Worm (Caenorhabditis elegans) whole organism, L4 larva: Measurements from ENCODE around the gene srxa-5.

Source experiments
- F10B5.3 ChIP-seq: sonication (generic microtip); optimal IDR thresholded peaks from 2 replicates; lab custom pipeline; 2016; ENCODE audit warnings: mild to moderate bottlenecking, missing genetic modification characterization, missing compliant biosample characterization
- F26F4.8 ChIP-seq: fragments of 200-800 bp; sonication (Bioruptor generic); conservative IDR thresholded peaks from 2 replicates; pipeline ENCODE4 v1.3.6; 2022; ENCODE audit warnings: missing genetic modification characterization, missing compliant biosample characterization
- F44E2.7 ChIP-seq: fragments of 200-800 bp; sonication (Bioruptor generic); IDR thresholded peaks from 2 replicates; pipeline ENCODE4 v2.1.2; 2022; ENCODE audit warnings: missing genetic modification characterization, missing compliant biosample characterization
- F49E8.2 ChIP-seq: sonication (generic microtip); optimal IDR thresholded peaks from 2 replicates; lab custom pipeline; 2016; ENCODE audit warnings: missing compliant biosample characterization, mild to moderate bottlenecking, missing genetic modification characterization, borderline replicate concordance
- R02D3.7 ChIP-seq: fragments of 150-350 bp; sonication (generic microtip); optimal IDR thresholded peaks from 3 replicates; lab custom pipeline; 2014; ENCODE audit warnings: missing biosample characterization, missing genetic modification characterization
- T20F7.1 ChIP-seq: fragments of 200-800 bp; sonication (Bioruptor generic); optimal IDR thresholded peaks from 2 replicates; lab custom pipeline; 2018; ENCODE audit warnings: mild to moderate bottlenecking, missing genetic modification characterization, missing compliant biosample characterization
- T26A8.4 ChIP-seq: fragments of 200-800 bp; sonication (Bioruptor generic); IDR thresholded peaks from 2 replicates; pipeline ENCODE4 v1.3.6; 2022; ENCODE audit warnings: missing genetic modification characterization, missing compliant biosample characterization
- Y75B8A.6 ChIP-seq: fragments of 200-800 bp; sonication (Bioruptor generic); IDR thresholded peaks from 2 replicates; pipeline ENCODE4 v1.3.6; 2022; ENCODE audit warnings: missing genetic modification reagents, missing genetic modification characterization, missing compliant biosample characterization
- ZK337.2 ChIP-seq: fragments of 200-800 bp; sonication (Bioruptor generic); IDR thresholded peaks from 2 replicates; pipeline ENCODE4 v1.3.6; 2022; ENCODE audit warnings: missing genetic modification reagents, missing genetic modification characterization, missing compliant biosample characterization
- ceh-28 ChIP-seq: fragments of 150-350 bp; optimal IDR thresholded peaks from 2 replicates; lab custom pipeline; 2014; ENCODE audit warnings: missing biosample characterization, missing genetic modification reagents, missing genetic modification characterization
- ceh-32 ChIP-seq: sonication (generic microtip); optimal IDR thresholded peaks from 2 replicates; lab custom pipeline; 2016; ENCODE audit warnings: mild to moderate bottlenecking, missing genetic modification characterization, missing compliant biosample characterization; ENCODE audit not compliant: poor library complexity
- ceh-62 ChIP-seq: sonication (generic microtip); optimal IDR thresholded peaks from 2 replicates; lab custom pipeline; 2017; ENCODE audit warnings: missing biosample characterization, missing genetic modification characterization
- ctbp-1 ChIP-seq: fragments of 200-800 bp; sonication (Bioruptor generic); IDR thresholded peaks from 2 replicates; pipeline ENCODE4 v1.3.6; 2022; ENCODE audit warnings: missing genetic modification reagents, missing genetic modification characterization, missing compliant biosample characterization
- daf-12 ChIP-seq: fragments of 150-350 bp; optimal IDR thresholded peaks from 2 replicates; lab custom pipeline; 2014; ENCODE audit warnings: missing biosample characterization, missing genetic modification reagents, missing genetic modification characterization
- gei-8 ChIP-seq: fragments of 200-800 bp; sonication (Bioruptor generic); optimal IDR thresholded peaks from 2 replicates; lab custom pipeline; 2018; ENCODE audit warnings: mild to moderate bottlenecking, missing genetic modification characterization, missing compliant biosample characterization
- hif-1 ChIP-seq, 2 experiments: sonication (generic microtip); optimal IDR thresholded peaks; 2 replicates each; lab custom pipeline; 2016 to 2017; ENCODE audit warnings: missing compliant biosample characterization in 2 of 2, missing genetic modification characterization in 2 of 2, missing genetic modification reagents in 2 of 2, missing genotype in 2 of 2, mild to moderate bottlenecking in 1 of 2
- hlh-30 ChIP-seq: sonication (generic microtip); optimal IDR thresholded peaks from 2 replicates; lab custom pipeline; 2017; ENCODE audit warnings: antibody characterized with exemption, mild to moderate bottlenecking, missing genetic modification characterization, missing compliant biosample characterization; ENCODE audit not compliant: insufficient read depth
- lim-7 ChIP-seq: fragments of 200-800 bp; sonication (Bioruptor generic); IDR thresholded peaks from 2 replicates; pipeline ENCODE4 v1.3.6; 2022; ENCODE audit warnings: missing genetic modification characterization, missing compliant biosample characterization
- lin-1 ChIP-seq: fragments of 200-800 bp; sonication (Bioruptor generic); IDR thresholded peaks from 2 replicates; pipeline ENCODE4 v1.3.6; 2022; ENCODE audit warnings: missing genetic modification reagents, missing genetic modification characterization, missing compliant biosample characterization
- lin-29 ChIP-seq: fragments of 200-800 bp; sonication (Bioruptor generic); IDR thresholded peaks from 2 replicates; pipeline ENCODE4 v1.3.6; 2022; ENCODE audit warnings: missing genetic modification reagents, missing genetic modification characterization, missing compliant biosample characterization
- madf-9 ChIP-seq: fragments of 200-800 bp; sonication (Bioruptor generic); conservative IDR thresholded peaks from 2 replicates; pipeline ENCODE4 v1.3.6; 2022; ENCODE audit warnings: missing genetic modification reagents, missing genetic modification characterization, missing compliant biosample characterization
- mxl-2 ChIP-seq: fragments of 200-800 bp; sonication (Bioruptor generic); conservative IDR thresholded peaks from 2 replicates; pipeline ENCODE4 v1.3.6; 2022; ENCODE audit warnings: missing genetic modification reagents, missing genetic modification characterization, missing compliant biosample characterization
- mxl-3 ChIP-seq: fragments of 200-800 bp; sonication (Bioruptor generic); optimal IDR thresholded peaks from 2 replicates; lab custom pipeline; 2018; ENCODE audit warnings: mild to moderate bottlenecking, missing genetic modification characterization, missing compliant biosample characterization
- nhr-102 ChIP-seq: sonication (generic microtip); optimal IDR thresholded peaks from 2 replicates; lab custom pipeline; 2016; ENCODE audit warnings: mild to moderate bottlenecking, missing genetic modification characterization, moderate library complexity, missing compliant biosample characterization
- nhr-111 ChIP-seq: fragments of 200-800 bp; sonication (Bioruptor generic); optimal IDR thresholded peaks from 2 replicates; lab custom pipeline; 2018; ENCODE audit warnings: mild to moderate bottlenecking, missing genetic modification characterization, missing compliant biosample characterization
- nhr-48 ChIP-seq: sonication (generic microtip); optimal IDR thresholded peaks from 2 replicates; lab custom pipeline; 2016; ENCODE audit warnings: mild to moderate bottlenecking, missing genetic modification characterization, missing compliant biosample characterization
- nhr-76 ChIP-seq: fragments of 150-350 bp; optimal IDR thresholded peaks from 2 replicates; lab custom pipeline; 2014; ENCODE audit warnings: missing biosample characterization, missing genetic modification characterization
- php-3 ChIP-seq: fragments of 200-800 bp; sonication (Bioruptor generic); IDR thresholded peaks from 2 replicates; pipeline ENCODE4 v1.3.6; 2022; ENCODE audit warnings: missing genetic modification reagents, missing genetic modification characterization, missing compliant biosample characterization
- pqm-1 ChIP-seq: sonication (generic microtip); optimal IDR thresholded peaks from 2 replicates; lab custom pipeline; 2017; ENCODE audit warnings: missing biosample characterization, missing genetic modification characterization
- saeg-2 ChIP-seq: fragments of 200-800 bp; sonication (Bioruptor generic); IDR thresholded peaks from 2 replicates; pipeline ENCODE4 v1.3.6; 2022; ENCODE audit warnings: missing genetic modification reagents, missing genetic modification characterization, missing compliant biosample characterization
- set-16 ChIP-seq: fragments of 200-800 bp; sonication (Bioruptor generic); IDR thresholded peaks from 2 replicates; pipeline ENCODE4 v1.3.6; 2022; ENCODE audit warnings: missing genetic modification reagents, missing genetic modification characterization, missing compliant biosample characterization
- snpc-1.2 ChIP-seq: fragments of 200-800 bp; sonication (Bioruptor generic); IDR thresholded peaks from 2 replicates; pipeline ENCODE4 v1.3.6; 2022; ENCODE audit warnings: missing genetic modification reagents, missing genetic modification characterization, missing compliant biosample characterization
- zag-1 ChIP-seq: fragments of 150-350 bp; optimal IDR thresholded peaks from 2 replicates; lab custom pipeline; 2014; ENCODE audit warnings: missing biosample characterization, missing genetic modification characterization
- ztf-11 ChIP-seq: fragments of 150-350 bp; optimal IDR thresholded peaks from 2 replicates; lab custom pipeline; 2014; ENCODE audit warnings: missing biosample characterization, missing genetic modification characterization
- ztf-7 ChIP-seq: fragments of 150-350 bp; optimal IDR thresholded peaks from 2 replicates; lab custom pipeline; 2014; ENCODE audit warnings: missing biosample characterization, missing genetic modification characterization

The srxa-5 gene

DNA sequence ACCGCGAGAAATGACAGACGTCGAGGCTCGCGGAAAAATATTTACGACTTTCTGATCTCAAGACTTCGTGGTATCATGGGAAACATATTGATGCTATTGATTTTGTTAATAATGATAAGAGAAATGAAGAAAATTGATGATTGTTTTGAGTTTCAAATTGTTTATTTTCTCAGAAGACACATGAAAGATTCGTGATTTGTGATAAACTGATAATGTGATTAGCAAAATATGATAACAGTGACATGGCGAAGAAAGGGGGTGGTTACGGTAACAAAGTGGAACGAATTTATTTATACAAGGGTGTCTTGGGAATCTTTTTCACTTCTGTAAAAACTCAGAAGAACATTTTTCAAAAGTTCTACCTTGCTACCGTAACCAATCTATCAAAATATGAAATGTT is 23.4 kb upstream of the srxa-5 start (continued):
- peak; percentile 31 for TF ChIP-seq hlh-30
- TF ChIP-seq ceh-62 (tag; lab: Kevin White, UChicago) = no peak
- no peak for TF ChIP-seq nhr-48 (tag; lab: Kevin White, UChicago)
- TF ChIP-seq mxl-2 (GFP tag; lab: Robert Waterston, UW) = no peak

DNA sequence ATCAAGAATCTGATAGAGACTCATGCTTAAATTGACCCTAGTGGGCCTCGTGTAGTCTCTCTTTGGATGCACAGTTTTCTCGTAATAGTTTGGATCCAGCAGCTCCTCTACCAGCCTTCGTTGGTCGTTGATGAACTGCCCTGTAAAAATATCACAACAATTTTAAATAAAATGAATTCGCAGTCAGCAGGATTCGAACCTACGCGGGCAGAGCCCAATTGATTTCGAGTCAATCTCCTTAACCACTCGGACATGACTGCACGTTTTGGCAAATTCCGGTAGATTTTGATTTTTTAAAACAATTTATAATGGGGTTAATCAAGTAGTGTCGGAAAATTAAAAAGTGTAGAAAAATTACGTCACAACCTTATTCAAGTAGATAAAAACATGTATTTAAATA is 19.0 kb upstream of the srxa-5 start:
- TF ChIP-seq F26F4.8 (GFP tag; lab: Robert Waterston, UW) (0 out of 2 replicates have a peak, but pooled peaks have one; percentile 8), F44E2.7 (GFP tag; lab: Robert Waterston, UW) (peak; percentile 61; the same call in 1 of the 2 replicates), lim-7 (0 out of 2 replicates have a peak, but pooled peaks have one; percentile 54)

ce11 chrIII:6514673-6515072 is 18.1 kb upstream of the srxa-5 start, which contains the start of gene acr-5:
Gene acr-5, minus strand, starts transcription at chrIII:6514773.
- TF ChIP-seq lim-7 (no peak), T26A8.4 (GFP tag; lab: Robert Waterston, UW) (no peak), lin-29 (GFP tag; lab: Robert Waterston, UW) (no peak), F49E8.2 (tag; lab: Kevin White, UChicago) (no peak), T20F7.1 (GFP tag; lab: Kevin White, UChicago) (no peak), F10B5.3 (tag; lab: Kevin White, UChicago) (no peak), gei-8 (GFP tag; lab: Kevin White, UChicago) (no peak), nhr-76 (no peak), ztf-7 (no peak)

DNA sequence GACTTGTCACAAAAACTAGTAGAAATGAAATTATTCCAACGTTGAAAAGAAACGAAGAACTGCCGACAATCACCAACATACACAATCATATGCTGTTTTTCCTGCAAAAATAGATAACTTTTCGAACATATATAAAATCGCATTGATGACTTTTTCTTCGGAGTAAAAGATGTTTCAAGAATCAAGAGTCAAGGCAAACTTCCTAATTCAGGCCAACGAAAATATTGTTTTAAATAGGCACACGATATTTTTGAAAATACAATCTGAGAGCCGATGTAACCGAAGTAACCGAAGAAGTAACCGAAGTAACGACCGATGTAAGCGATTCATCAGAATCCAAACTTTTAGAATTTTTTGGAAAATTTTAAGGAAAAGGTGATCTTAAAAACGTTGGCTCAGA is 12.8 kb upstream of the srxa-5 start, which contains the start of gene C09E7.10:
Gene C09E7.10, minus strand, starts transcription at position 101 of the 400 bp plus-strand sequence.
- TF ChIP-seq nhr-111 (GFP tag; lab: Kevin White, UChicago) (no peak), ztf-11 (tag; lab: Kevin White, UChicago) (no peak), mxl-3 (GFP tag; lab: Kevin White, UChicago) (no peak), saeg-2 (no peak), ceh-32 (tag; lab: Kevin White, UChicago) (no peak), ctbp-1 (GFP tag; lab: Robert Waterston, UW) (no peak), madf-9 (GFP tag; lab: Robert Waterston, UW) (no peak), zag-1 (tag; lab: Kevin White, UChicago) (no peak), snpc-1.2 (GFP tag; lab: Robert Waterston, UW) (no peak)

- TF ChIP-seq lin-1 (GFP tag; lab: Robert Waterston, UW) = no peak
- TF ChIP-seq set-16 (GFP tag; lab: Robert Waterston, UW) = no peak
- TF ChIP-seq hif-1 (tag; optimal IDR thresholded peaks at IDR 0.05; lab: Kevin White, UChicago) = no peak
Observed at ce11 chrIII:6525557-6525956, 7.2 kb upstream of the srxa-5 start, which contains the start of gene oig-1. Gene oig-1, minus strand, starts transcription at chrIII:6525657.

- TF ChIP-seq R02D3.7 (no peak), ZK337.2 (GFP tag; lab: Robert Waterston, UW) (no peak), php-3 (no peak), ceh-62 (tag; lab: Kevin White, UChicago) (no peak), pqm-1 (tag; lab: Kevin White, UChicago) (no peak), nhr-102 (no peak), Y75B8A.6 (GFP tag; lab: Robert Waterston, UW) (no peak), ceh-28 (no peak), daf-12 (tag; lab: Kevin White, UChicago) (no peak), zag-1 (tag; lab: Kevin White, UChicago) (no peak)
Observed at ce11 chrIII:6527902-6528301, 4.8 kb upstream of the srxa-5 start, which contains the start of gene pqn-10. Gene pqn-10, plus strand, starts transcription at chrIII:6528202.
